Fruit fly (Drosophila melanogaster) whole organism, embryonic: Measurements from ENCODE around the gene Bicra.

Experiments
- BtbVII ChIP-seq: fragments of 200-800 bp; sonication (Bioruptor generic); optimal IDR thresholded peaks from 3 replicates; lab custom pipeline; 2017; ENCODE audit warnings: missing biosample characterization, mild to moderate bottlenecking, missing genetic modification characterization
- Bteb2 ChIP-seq: fragments of 200-800 bp; sonication (Bioruptor generic); optimal IDR thresholded peaks from 2 replicates; lab custom pipeline; 2016; ENCODE audit warnings: missing biosample characterization, missing genetic modification characterization
- CG10267 ChIP-seq: fragments of 200-800 bp; sonication (Bioruptor generic); optimal IDR thresholded peaks from 2 replicates; lab custom pipeline; 2018; ENCODE audit warnings: missing biosample characterization, mild to moderate bottlenecking, missing genetic modification characterization, moderate library complexity
- CG12299 ChIP-seq: fragments of 200-800 bp; sonication (Bioruptor generic); optimal IDR thresholded peaks from 2 replicates; lab custom pipeline; 2018; ENCODE audit warnings: missing biosample characterization, mild to moderate bottlenecking, missing genetic modification characterization
- CG12391 ChIP-seq: fragments of 200-800 bp; sonication (Bioruptor generic); optimal IDR thresholded peaks from 3 replicates; lab custom pipeline; 2018; ENCODE audit warnings: missing biosample characterization, mild to moderate bottlenecking, missing genetic modification characterization, moderate library complexity
- CG13775 ChIP-seq: fragments of 200-800 bp; sonication (Bioruptor generic); optimal IDR thresholded peaks from 3 replicates; lab custom pipeline; 2017; ENCODE audit warnings: missing biosample characterization, mild to moderate bottlenecking, missing genetic modification characterization
- CG16863 ChIP-seq: fragments of 200-800 bp; sonication (Bioruptor generic); optimal IDR thresholded peaks from 3 replicates; lab custom pipeline; 2016; ENCODE audit warnings: missing biosample characterization, missing genetic modification characterization
- CG17186 ChIP-seq: fragments of 200-800 bp; sonication (Bioruptor generic); optimal IDR thresholded peaks from 3 replicates; lab custom pipeline; 2017; ENCODE audit warnings: missing biosample characterization, missing genetic modification reagents, missing genetic modification characterization
- CG30403 ChIP-seq: fragments of 200-800 bp; sonication (Bioruptor generic); optimal IDR thresholded peaks from 3 replicates; lab custom pipeline; 2016; ENCODE audit warnings: missing biosample characterization, missing genetic modification characterization
- CG3163 ChIP-seq: fragments of 200-800 bp; sonication (Bioruptor generic); optimal IDR thresholded peaks from 3 replicates; lab custom pipeline; 2016; ENCODE audit warnings: missing biosample characterization, missing genetic modification characterization
- CG32532 ChIP-seq: fragments of 200-800 bp; sonication (Bioruptor generic); IDR thresholded peaks from 2 replicates; pipeline ENCODE4 v1.3.6; 2022; ENCODE audit warnings: missing biosample characterization, missing genetic modification characterization
- CG32772 ChIP-seq: fragments of 200-800 bp; sonication (Bioruptor generic); IDR thresholded peaks from 2 replicates; pipeline ENCODE4 v1.3.6; 2022; ENCODE audit warnings: missing biosample characterization, missing genetic modification characterization
- CG3407 ChIP-seq: fragments of 200-800 bp; sonication (Bioruptor generic); optimal IDR thresholded peaks from 2 replicates; lab custom pipeline; 2018; ENCODE audit warnings: missing biosample characterization, mild to moderate bottlenecking, missing genetic modification characterization
- CG3726 ChIP-seq: fragments of 200-800 bp; sonication (Bioruptor generic); IDR thresholded peaks from 3 replicates; pipeline ENCODE4, ENCODE4 v1.3.6; 2022; ENCODE audit warnings: missing biosample characterization, missing genetic modification characterization
- CG3838 ChIP-seq: fragments of 200-800 bp; sonication (Bioruptor generic); optimal IDR thresholded peaks from 3 replicates; lab custom pipeline; 2016; ENCODE audit warnings: missing biosample characterization, missing genetic modification characterization
- CG4328 ChIP-seq: fragments of 200-800 bp; sonication (Bioruptor generic); optimal IDR thresholded peaks from 3 replicates; lab custom pipeline; 2017; ENCODE audit warnings: missing biosample characterization, missing genetic modification reagents, missing genetic modification characterization
- CG4707 ChIP-seq: fragments of 200-800 bp; sonication (Bioruptor generic); optimal IDR thresholded peaks from 2 replicates; lab custom pipeline; 2018; ENCODE audit warnings: missing biosample characterization, mild to moderate bottlenecking, missing genetic modification characterization, moderate library complexity
- CG8290 ChIP-seq, 3 experiments: fragments of 200-800 bp; sonication (Bioruptor generic); optimal IDR thresholded peaks; 2 replicates each; lab custom pipeline; 2016 to 2019; ENCODE audit warnings: missing biosample characterization in 3 of 3, missing genetic modification characterization in 3 of 3, mild to moderate bottlenecking in 2 of 3, moderate library complexity in 1 of 3
- CG8388 ChIP-seq: fragments of 200-800 bp; sonication (Bioruptor generic); optimal IDR thresholded peaks from 2 replicates; lab custom pipeline; 2019; ENCODE audit warnings: missing biosample characterization, mild to moderate bottlenecking, missing genetic modification characterization, moderate library complexity
- CG9932 ChIP-seq: fragments of 200-800 bp; sonication (Bioruptor generic); IDR thresholded peaks from 2 replicates; pipeline ENCODE4 v1.3.6; 2022; ENCODE audit warnings: missing biosample characterization, missing genetic modification characterization
- D ChIP-seq, 2 experiments: fragments of 200-800 bp in 1 of 2; fragments of >200 bp in 1 of 2; sonication (Bioruptor generic) in 1 of 2; optimal IDR thresholded peaks; 2 replicates in 1 of 2; 3 replicates in 1 of 2; lab custom pipeline; 2017; ENCODE audit warnings: mild to moderate bottlenecking in 1 of 2, missing biosample characterization in 1 of 2, missing genetic modification characterization in 1 of 2, missing genetic modification reagents in 1 of 2
- D19A ChIP-seq: fragments of 200-800 bp; optimal IDR thresholded peaks from 3 replicates; lab custom pipeline; 2019; ENCODE audit warnings: missing biosample characterization, mild to moderate bottlenecking, missing genetic modification characterization, moderate library complexity
- Lim3 ChIP-seq: fragments of 200-800 bp; sonication (Bioruptor generic); IDR thresholded peaks from 2 replicates; pipeline ENCODE4 v1.3.6; 2022; ENCODE audit warnings: missing biosample characterization, missing genetic modification characterization
- NfI ChIP-seq: fragments of 200-800 bp; sonication (Bioruptor generic); optimal IDR thresholded peaks from 3 replicates; lab custom pipeline; 2018; ENCODE audit warnings: missing biosample characterization, mild to moderate bottlenecking, missing genetic modification characterization, moderate library complexity
- ash1 ChIP-seq: fragments of 200-800 bp; sonication (Bioruptor generic); optimal IDR thresholded peaks from 2 replicates; lab custom pipeline; 2018; ENCODE audit warnings: missing biosample characterization, mild to moderate bottlenecking, missing genetic modification characterization
- bigmax ChIP-seq: fragments of 200-800 bp; sonication (Bioruptor generic); optimal IDR thresholded peaks from 2 replicates; lab custom pipeline; 2018; ENCODE audit warnings: missing biosample characterization, mild to moderate bottlenecking, missing genetic modification characterization
- bowl ChIP-seq: fragments of 200-800 bp; sonication (Bioruptor generic); IDR thresholded peaks from 2 replicates; pipeline ENCODE4 v1.3.6; 2022; ENCODE audit warnings: missing biosample characterization, missing genetic modification characterization
- chif ChIP-seq, 2 experiments: fragments of 200-800 bp; sonication (Bioruptor generic); optimal IDR thresholded peaks; 3 replicates each; lab custom pipeline; 2016; ENCODE audit warnings: missing biosample characterization in 2 of 2, missing genetic modification characterization in 2 of 2
- crp ChIP-seq, 2 experiments: fragments of 200-800 bp; sonication (Bioruptor generic); optimal IDR thresholded peaks; 2 replicates in 1 of 2; 3 replicates in 1 of 2; lab custom pipeline; 2017; ENCODE audit warnings: missing biosample characterization in 2 of 2, missing genetic modification characterization in 2 of 2, mild to moderate bottlenecking in 1 of 2, moderate library complexity in 1 of 2
- fd3F ChIP-seq: fragments of 200-800 bp; sonication (Bioruptor generic); optimal IDR thresholded peaks from 2 replicates; lab custom pipeline; 2018; ENCODE audit warnings: missing biosample characterization, mild to moderate bottlenecking, missing genetic modification characterization, moderate library complexity
- ftz-f1 ChIP-seq: fragments of 200-800 bp; sonication (Bioruptor generic); optimal IDR thresholded peaks from 2 replicates; lab custom pipeline; 2016; ENCODE audit warnings: missing biosample characterization, missing genetic modification characterization
- gro ChIP-seq: fragments of 200-800 bp; sonication (Bioruptor generic); optimal IDR thresholded peaks from 2 replicates; lab custom pipeline; 2016; ENCODE audit warnings: missing biosample characterization, missing genetic modification characterization
- hbn ChIP-seq: fragments of 200-800 bp; sonication (Bioruptor generic); IDR thresholded peaks from 2 replicates; pipeline ENCODE4 v1.3.6; 2022; ENCODE audit warnings: missing biosample characterization, missing genetic modification characterization; ENCODE audit not compliant: partially characterized antibody
- klu ChIP-seq: fragments of 200-800 bp; sonication (Bioruptor generic); IDR thresholded peaks from 2 replicates; pipeline ENCODE4 v1.3.6; 2022; ENCODE audit warnings: missing biosample characterization, missing genetic modification characterization
- lola ChIP-seq, 3 experiments: fragments of >200 bp in 2 of 3; fragments of 200-800 bp in 1 of 3; sonication (Bioruptor generic) in 1 of 3; optimal IDR thresholded peaks; 2 replicates each; lab custom pipeline; 2017 to 2019; ENCODE audit warnings: missing biosample characterization in 3 of 3, missing genetic modification characterization in 3 of 3, mild to moderate bottlenecking in 1 of 3, moderate library complexity in 1 of 3
- org-1 ChIP-seq: fragments of 200-800 bp; sonication (Bioruptor generic); optimal IDR thresholded peaks from 2 replicates; lab custom pipeline; 2017; ENCODE audit warnings: missing biosample characterization, missing genetic modification characterization
- pnt ChIP-seq: fragments of 200-800 bp; sonication (Bioruptor generic); optimal IDR thresholded peaks from 3 replicates; lab custom pipeline; 2016; ENCODE audit warnings: missing biosample characterization, missing genetic modification characterization
- pros ChIP-seq: fragments of 200-800 bp; sonication (Bioruptor generic); optimal IDR thresholded peaks from 3 replicates; lab custom pipeline; 2019; ENCODE audit warnings: missing biosample characterization, mild to moderate bottlenecking, missing genetic modification characterization, moderate library complexity
- sr ChIP-seq: fragments of 200-800 bp; sonication (Bioruptor generic); IDR thresholded peaks from 3 replicates; pipeline ENCODE4 v1.3.6; 2022; ENCODE audit warnings: missing biosample characterization, missing genetic modification characterization
- zen ChIP-seq: fragments of 200-800 bp; sonication (Bioruptor generic); optimal IDR thresholded peaks from 3 replicates; lab custom pipeline; 2018; ENCODE audit warnings: missing biosample characterization, mild to moderate bottlenecking, missing genetic modification characterization, moderate library complexity

The Bicra gene

dm6 chr3R:29068430-29069207, 5.8 kb downstream of the Bicra start (continued):
- TF ChIP-seq bigmax (GFP tag; lab: Kevin White, UChicago) (no peak), bowl (GFP tag; lab: Robert Waterston, UW) (no peak), Bteb2 (GFP tag; lab: Kevin White, UChicago) (peak; percentile 16), klu (no peak), lola (GFP tag; optimal IDR thresholded peaks at IDR 0.05; lab: Kevin White, UChicago) (peak in 1 of 3 experiments; percentile 6), CG3726 (GFP tag; lab: Robert Waterston, UW) (no peak), CG4328 (GFP tag; lab: Kevin White, UChicago) (no peak), CG12299 (tag; lab: Kevin White, UChicago) (peak; percentile 16), gro (peak; percentile 28), CG16863 (GFP tag; lab: Kevin White, UChicago) (no peak), CG3407 (GFP tag; lab: Kevin White, UChicago) (no peak), CG3163 (GFP tag; lab: Kevin White, UChicago) (no peak), CG32532 (peak; percentile 65; the same call in 1 of the 2 replicates), ash1 (no peak), CG32772 (GFP tag; lab: Robert Waterston, UW) (peak; percentile 43), fd3F (GFP tag; lab: Kevin White, UChicago) (peak; percentile 20), ftz-f1 (no peak), CG17186 (GFP tag; lab: Kevin White, UChicago) (no peak), pros (GFP tag; lab: Kevin White, UChicago) (no peak), hbn (GFP tag; lab: Robert Waterston, UW) (no peak), D19A (tag; lab: Kevin White, UChicago) (peak; percentile 37), org-1 (GFP tag; lab: Kevin White, UChicago) (peak; percentile 37), CG3838 (GFP tag; lab: Kevin White, UChicago) (no peak), chif (GFP tag; optimal IDR thresholded peaks at IDR 0.05; lab: Kevin White, UChicago) (no peak), zen (tag; lab: Kevin White, UChicago) (no peak), CG9932 (GFP tag; lab: Robert Waterston, UW) (0 out of 2 replicates have a peak, but pooled peaks have one; percentile 18), crp (GFP tag; optimal IDR thresholded peaks at IDR 0.05; lab: Kevin White, UChicago) (no peak), CG4707 (GFP tag; lab: Kevin White, UChicago) (no peak), CG30403 (GFP tag; lab: Kevin White, UChicago) (peak; percentile 34), sr (GFP tag; lab: Robert Waterston, UW) (no peak), pnt (no peak), CG8388 (GFP tag; lab: Kevin White, UChicago) (peak; percentile 13), CG8290 (GFP tag; optimal IDR thresholded peaks at IDR 0.05; lab: Kevin White, UChicago) (no peak), CG8290 (tag; optimal IDR thresholded peaks at IDR 0.05; lab: Kevin White, UChicago) (peak in 1 of 2 experiments; percentile 75), Lim3 (GFP tag; lab: Robert Waterston, UW) (no peak), CG12391 (peak; percentile 43), BtbVII (GFP tag; lab: Kevin White, UChicago) (peak; percentile 17), NfI (peak; percentile 57), D (optimal IDR thresholded peaks at IDR 0.05; lab: Kevin White, UChicago) (no peak), D (GFP tag; optimal IDR thresholded peaks at IDR 0.05; lab: Kevin White, UChicago) (no peak), CG10267 (tag; lab: Kevin White, UChicago) (peak; percentile 60), CG13775 (peak; percentile 31)
- TF ChIP-seq, all 482 proteins: peak for 175
